Worm (Caenorhabditis elegans) whole organism, young adult: Measurements from ENCODE around the gene srh-128.
"Not testable (repeated sequence)": the region's sequence is repeated elsewhere in the genome, so short reads cannot be mapped to it uniquely, and the experiment has no call there.

Source experiments
- C06A6.2 ChIP-seq: fragments of 200-800 bp; sonication (Bioruptor generic); conservative IDR thresholded peaks from 2 replicates; pipeline ENCODE4 v1.3.6; 2022; ENCODE audit warnings: missing genetic modification characterization, missing compliant biosample characterization
- Y56A3A.18 ChIP-seq: fragments of 200-800 bp; sonication (Bioruptor generic); IDR thresholded peaks from 2 replicates; pipeline ENCODE4 v1.3.6; 2022; ENCODE audit warnings: missing genetic modification reagents, missing genetic modification characterization, missing compliant biosample characterization
- dpff-1 ChIP-seq: sonication (generic microtip); optimal IDR thresholded peaks from 2 replicates; lab custom pipeline; 2017; ENCODE audit warnings: mild to moderate bottlenecking, missing genetic modification characterization, missing compliant biosample characterization
- ets-4 ChIP-seq: fragments of 200-800 bp; sonication (Bioruptor generic); optimal IDR thresholded peaks from 2 replicates; lab custom pipeline; 2018; ENCODE audit warnings: mild to moderate bottlenecking, missing genetic modification characterization, missing compliant biosample characterization
- lin-35 ChIP-seq, 3 experiments: fragments of 150-350 bp in 2 of 3; sonication (generic microtip) in 1 of 3; optimal IDR thresholded peaks; 2 replicates each; lab custom pipeline; 2014 to 2018; ENCODE audit warnings: missing biosample characterization in 3 of 3, missing genetic modification characterization in 3 of 3, missing genetic modification reagents in 3 of 3
- mcd-1 ChIP-seq: fragments of 200-800 bp; sonication (Bioruptor generic); IDR thresholded peaks from 2 replicates; pipeline ENCODE4 v1.3.6; 2022; ENCODE audit warnings: missing genetic modification reagents, missing genetic modification characterization, missing compliant biosample characterization
- nhr-120 ChIP-seq: fragments of 200-800 bp; sonication (Bioruptor generic); IDR thresholded peaks from 2 replicates; pipeline ENCODE4 v1.3.6; 2022; ENCODE audit warnings: missing genetic modification characterization, missing compliant biosample characterization
- nhr-27 ChIP-seq: fragments of 200-800 bp; sonication (Bioruptor generic); optimal IDR thresholded peaks from 2 replicates; lab custom pipeline; 2018; ENCODE audit warnings: mild to moderate bottlenecking, missing genetic modification characterization, moderate library complexity, missing compliant biosample characterization
- nhr-90 ChIP-seq: sonication (generic microtip); optimal IDR thresholded peaks from 2 replicates; lab custom pipeline; 2016; ENCODE audit warnings: missing genotype, mild to moderate bottlenecking, missing genetic modification characterization, missing compliant biosample characterization
- snpc-4 ChIP-seq, 5 experiments: fragments of 150-350 bp in 1 of 5; sonication (generic microtip) in 4 of 5; optimal IDR thresholded peaks; 2 replicates each; lab custom pipeline; 2014 to 2018; ENCODE audit warnings: missing genetic modification characterization in 5 of 5, missing biosample characterization in 3 of 5, antibody characterized with exemption in 2 of 5, mild to moderate bottlenecking in 2 of 5, missing compliant biosample characterization in 2 of 5, missing genotype in 2 of 5, moderate library complexity in 2 of 5, missing genetic modification reagents in 1 of 5
- unc-62 ChIP-seq: fragments of 150-350 bp; optimal IDR thresholded peaks from 2 replicates; lab custom pipeline; 2014; ENCODE audit warnings: missing biosample characterization, missing genetic modification reagents, missing genetic modification characterization
- ztf-22 ChIP-seq: fragments of 200-800 bp; sonication (Bioruptor generic); optimal IDR thresholded peaks from 2 replicates; lab custom pipeline; 2018; ENCODE audit warnings: mild to moderate bottlenecking, missing genetic modification characterization, moderate library complexity, missing compliant biosample characterization

- not testable (repeated sequence) for TF ChIP-seq ztf-22 (GFP tag; lab: Kevin White, UChicago); unc-62 (GFP tag; lab: Kevin White, UChicago); nhr-27 (tag; lab: Kevin White, UChicago); nhr-120 (GFP tag; lab: Robert Waterston, UW); Y56A3A.18; C06A6.2 (GFP tag; lab: Robert Waterston, UW); mcd-1; dpff-1; snpc-4 (GFP tag; optimal IDR thresholded peaks at IDR 0.05; lab: Kevin White, UChicago); snpc-4 (tag; optimal IDR thresholded peaks at IDR 0.05; lab: Kevin White, UChicago); ets-4 (GFP tag; lab: Kevin White, UChicago); lin-35 (GFP tag; optimal IDR thresholded peaks at IDR 0.05; lab: Kevin White, UChicago); nhr-90 (tag; lab: Kevin White, UChicago)
Measured at ce11 chrII:2688616-2689015, 16.5 kb downstream of the srh-128 start, which contains the start of gene nspf-2.
